Worm (Caenorhabditis elegans) whole organism, L4 larva: Measurements from ENCODE around the gene rpl-42.

Source experiments
- F10B5.3 ChIP-seq: sonication (generic microtip); optimal IDR thresholded peaks from 2 replicates; lab custom pipeline; 2016; ENCODE audit warnings: mild to moderate bottlenecking, missing genetic modification characterization, missing compliant biosample characterization
- F26F4.8 ChIP-seq: fragments of 200-800 bp; sonication (Bioruptor generic); conservative IDR thresholded peaks from 2 replicates; pipeline ENCODE4 v1.3.6; 2022; ENCODE audit warnings: missing genetic modification characterization, missing compliant biosample characterization
- F44E2.7 ChIP-seq: fragments of 200-800 bp; sonication (Bioruptor generic); IDR thresholded peaks from 2 replicates; pipeline ENCODE4 v2.1.2; 2022; ENCODE audit warnings: missing genetic modification characterization, missing compliant biosample characterization
- R02D3.7 ChIP-seq: fragments of 150-350 bp; sonication (generic microtip); optimal IDR thresholded peaks from 3 replicates; lab custom pipeline; 2014; ENCODE audit warnings: missing biosample characterization, missing genetic modification characterization
- T20F7.1 ChIP-seq: fragments of 200-800 bp; sonication (Bioruptor generic); optimal IDR thresholded peaks from 2 replicates; lab custom pipeline; 2018; ENCODE audit warnings: mild to moderate bottlenecking, missing genetic modification characterization, missing compliant biosample characterization
- T26A8.4 ChIP-seq: fragments of 200-800 bp; sonication (Bioruptor generic); IDR thresholded peaks from 2 replicates; pipeline ENCODE4 v1.3.6; 2022; ENCODE audit warnings: missing genetic modification characterization, missing compliant biosample characterization
- Y48G9A.11 ChIP-seq: fragments of 200-800 bp; sonication (Bioruptor generic); IDR thresholded peaks from 2 replicates; pipeline ENCODE4 v1.3.6; 2022; ENCODE audit warnings: missing genetic modification reagents, missing genetic modification characterization, missing compliant biosample characterization
- aly-2 ChIP-seq: sonication (generic microtip); optimal IDR thresholded peaks from 2 replicates; lab custom pipeline; 2018; ENCODE audit warnings: missing biosample characterization, missing genetic modification characterization
- attf-4 ChIP-seq: sonication (generic microtip); optimal IDR thresholded peaks from 3 replicates; lab custom pipeline; 2017; ENCODE audit warnings: missing biosample characterization, missing genetic modification characterization
- ceh-20 ChIP-seq: fragments of 200-800 bp; sonication (Bioruptor generic); IDR thresholded peaks from 2 replicates; pipeline ENCODE4 v1.3.6; 2022; ENCODE audit warnings: missing genetic modification reagents, missing genetic modification characterization, missing compliant biosample characterization
- ceh-28 ChIP-seq: fragments of 150-350 bp; optimal IDR thresholded peaks from 2 replicates; lab custom pipeline; 2014; ENCODE audit warnings: missing biosample characterization, missing genetic modification reagents, missing genetic modification characterization
- ceh-32 ChIP-seq: sonication (generic microtip); optimal IDR thresholded peaks from 2 replicates; lab custom pipeline; 2016; ENCODE audit warnings: mild to moderate bottlenecking, missing genetic modification characterization, missing compliant biosample characterization; ENCODE audit not compliant: poor library complexity
- ceh-44 ChIP-seq: fragments of 200-800 bp; sonication (Bioruptor generic); IDR thresholded peaks from 2 replicates; pipeline ENCODE4 v1.3.6; 2022; ENCODE audit warnings: missing genetic modification reagents, missing genetic modification characterization, missing compliant biosample characterization
- ceh-62 ChIP-seq: sonication (generic microtip); optimal IDR thresholded peaks from 2 replicates; lab custom pipeline; 2017; ENCODE audit warnings: missing biosample characterization, missing genetic modification characterization
- ceh-82 ChIP-seq: sonication (generic microtip); optimal IDR thresholded peaks from 2 replicates; lab custom pipeline; 2017; ENCODE audit warnings: missing biosample characterization, missing genetic modification characterization
- daf-16 ChIP-seq, 3 experiments: sonication (generic microtip); optimal IDR thresholded peaks; 2 replicates each; lab custom pipeline; 2016 to 2017; ENCODE audit warnings: missing genetic modification characterization in 3 of 3, missing genetic modification reagents in 3 of 3, mild to moderate bottlenecking in 2 of 3, missing compliant biosample characterization in 2 of 3, missing biosample characterization in 1 of 3, moderate library complexity in 1 of 3
- dmd-6 ChIP-seq: fragments of 200-800 bp; sonication (Bioruptor generic); IDR thresholded peaks from 2 replicates; pipeline ENCODE4 v1.3.6; 2022; ENCODE audit warnings: missing genetic modification reagents, missing genetic modification characterization, missing compliant biosample characterization
- dmd-8 ChIP-seq: fragments of 200-800 bp; sonication (Bioruptor generic); IDR thresholded peaks from 2 replicates; pipeline ENCODE4 v1.3.6; 2022; ENCODE audit warnings: missing genetic modification characterization, missing compliant biosample characterization
- dmd-9 ChIP-seq: fragments of 200-800 bp; sonication (Bioruptor generic); IDR thresholded peaks from 2 replicates; pipeline ENCODE4 v1.3.6; 2022; ENCODE audit warnings: missing genetic modification reagents, missing genetic modification characterization, missing compliant biosample characterization
- dpl-1 ChIP-seq: fragments of 150-350 bp; optimal IDR thresholded peaks from 2 replicates; lab custom pipeline; 2014; ENCODE audit warnings: missing biosample characterization, missing genetic modification reagents, missing genetic modification characterization
- duxl-1 ChIP-seq: sonication (generic microtip); optimal IDR thresholded peaks from 2 replicates; lab custom pipeline; 2016; ENCODE audit warnings: mild to moderate bottlenecking, missing genetic modification characterization, moderate library complexity, missing compliant biosample characterization; ENCODE audit not compliant: poor library complexity
- egl-43 ChIP-seq: fragments of 200-800 bp; sonication (Bioruptor generic); IDR thresholded peaks from 2 replicates; pipeline ENCODE4 v1.3.6; 2022; ENCODE audit warnings: missing genetic modification reagents, missing genetic modification characterization, missing compliant biosample characterization
- fos-1 ChIP-seq: fragments of 150-350 bp; optimal IDR thresholded peaks from 2 replicates; lab custom pipeline; 2014; ENCODE audit warnings: missing biosample characterization, missing genetic modification characterization
- hlh-11 ChIP-seq: fragments of 200-800 bp; sonication (Bioruptor generic); optimal IDR thresholded peaks from 2 replicates; lab custom pipeline; 2018; ENCODE audit warnings: mild to moderate bottlenecking, missing genetic modification characterization, missing compliant biosample characterization
- lim-7 ChIP-seq: fragments of 200-800 bp; sonication (Bioruptor generic); IDR thresholded peaks from 2 replicates; pipeline ENCODE4 v1.3.6; 2022; ENCODE audit warnings: missing genetic modification characterization, missing compliant biosample characterization
- lin-1 ChIP-seq: fragments of 200-800 bp; sonication (Bioruptor generic); IDR thresholded peaks from 2 replicates; pipeline ENCODE4 v1.3.6; 2022; ENCODE audit warnings: missing genetic modification reagents, missing genetic modification characterization, missing compliant biosample characterization
- lin-13 ChIP-seq: fragments of 150-350 bp; optimal IDR thresholded peaks from 2 replicates; lab custom pipeline; 2014; ENCODE audit warnings: missing biosample characterization, missing genetic modification reagents, missing genetic modification characterization
- lin-39 ChIP-seq: fragments of 150-350 bp; optimal IDR thresholded peaks from 2 replicates; lab custom pipeline; 2014; ENCODE audit warnings: missing biosample characterization, missing genetic modification reagents, missing genetic modification characterization
- lir-3 ChIP-seq: sonication (generic microtip); optimal IDR thresholded peaks from 2 replicates; lab custom pipeline; 2016; ENCODE audit warnings: mild to moderate bottlenecking, missing genetic modification characterization, missing compliant biosample characterization
- lsy-2 ChIP-seq, 2 experiments: fragments of 150-350 bp in 1 of 2; sonication (generic microtip) in 1 of 2; optimal IDR thresholded peaks; 2 replicates each; lab custom pipeline; 2014 to 2017; ENCODE audit warnings: missing biosample characterization in 2 of 2, missing genetic modification characterization in 2 of 2
- madf-9 ChIP-seq: fragments of 200-800 bp; sonication (Bioruptor generic); conservative IDR thresholded peaks from 2 replicates; pipeline ENCODE4 v1.3.6; 2022; ENCODE audit warnings: missing genetic modification reagents, missing genetic modification characterization, missing compliant biosample characterization
- mdt-29 ChIP-seq: fragments of 200-800 bp; sonication (Bioruptor generic); IDR thresholded peaks from 2 replicates; pipeline ENCODE4 v1.3.6; 2022; ENCODE audit warnings: missing genetic modification reagents, missing genetic modification characterization, missing compliant biosample characterization
- mep-1 ChIP-seq: fragments of 150-350 bp; sonication (generic microtip); optimal IDR thresholded peaks from 3 replicates; lab custom pipeline; 2014; ENCODE audit warnings: missing biosample characterization, missing genetic modification characterization
- nhr-11 ChIP-seq: fragments of 150-350 bp; optimal IDR thresholded peaks from 2 replicates; lab custom pipeline; 2014; ENCODE audit warnings: missing biosample characterization, missing genetic modification characterization
- nhr-111 ChIP-seq: fragments of 200-800 bp; sonication (Bioruptor generic); optimal IDR thresholded peaks from 2 replicates; lab custom pipeline; 2018; ENCODE audit warnings: mild to moderate bottlenecking, missing genetic modification characterization, missing compliant biosample characterization
- nhr-237 ChIP-seq: sonication (generic microtip); optimal IDR thresholded peaks from 2 replicates; lab custom pipeline; 2017; ENCODE audit warnings: missing biosample characterization, missing genetic modification characterization
- nhr-76 ChIP-seq: fragments of 150-350 bp; optimal IDR thresholded peaks from 2 replicates; lab custom pipeline; 2014; ENCODE audit warnings: missing biosample characterization, missing genetic modification characterization
- pha-4 ChIP-seq, 2 experiments: fragments of 150-350 bp in 1 of 2; fragments of 200-800 bp in 1 of 2; sonication (Bioruptor generic) in 1 of 2; IDR thresholded peaks in 1 of 2; optimal IDR thresholded peaks in 1 of 2; 2 replicates each; pipeline versions ENCODE4 v1.3.6 to Lab custom; 2014 to 2022; ENCODE audit warnings: missing genetic modification characterization in 2 of 2, missing genetic modification reagents in 2 of 2, missing biosample characterization in 1 of 2, missing compliant biosample characterization in 1 of 2
- rbr-2 ChIP-seq: sonication (generic microtip); optimal IDR thresholded peaks from 2 replicates; lab custom pipeline; 2016; ENCODE audit warnings: missing genotype, missing genetic modification characterization, missing compliant biosample characterization
- sdz-12 ChIP-seq: fragments of 200-800 bp; sonication (Bioruptor generic); optimal IDR thresholded peaks from 2 replicates; lab custom pipeline; 2018; ENCODE audit warnings: mild to moderate bottlenecking, missing genetic modification characterization, missing compliant biosample characterization
- set-16 ChIP-seq: fragments of 200-800 bp; sonication (Bioruptor generic); IDR thresholded peaks from 2 replicates; pipeline ENCODE4 v1.3.6; 2022; ENCODE audit warnings: missing genetic modification reagents, missing genetic modification characterization, missing compliant biosample characterization
- skn-1 ChIP-seq: fragments of 150-350 bp; optimal IDR thresholded peaks from 2 replicates; lab custom pipeline; 2014; ENCODE audit warnings: missing biosample characterization, missing genetic modification characterization
- snpc-1.2 ChIP-seq: fragments of 200-800 bp; sonication (Bioruptor generic); IDR thresholded peaks from 2 replicates; pipeline ENCODE4 v1.3.6; 2022; ENCODE audit warnings: missing genetic modification reagents, missing genetic modification characterization, missing compliant biosample characterization
- snpc-4 ChIP-seq: fragments of 150-350 bp; optimal IDR thresholded peaks from 2 replicates; lab custom pipeline; 2014; ENCODE audit warnings: missing biosample characterization, missing genetic modification characterization
- spr-3 ChIP-seq: fragments of 200-800 bp; sonication (Bioruptor generic); optimal IDR thresholded peaks from 2 replicates; lab custom pipeline; 2018; ENCODE audit warnings: mild to moderate bottlenecking, missing genetic modification characterization, missing compliant biosample characterization
- tag-97 ChIP-seq: fragments of 200-800 bp; sonication (Bioruptor generic); IDR thresholded peaks from 2 replicates; pipeline ENCODE4 v1.3.6; 2022; ENCODE audit warnings: missing genetic modification characterization, missing compliant biosample characterization
- unc-130 ChIP-seq: sonication (generic microtip); optimal IDR thresholded peaks from 2 replicates; lab custom pipeline; 2016; ENCODE audit warnings: missing genetic modification reagents, missing genetic modification characterization, missing compliant biosample characterization
- unc-39 ChIP-seq: sonication (generic microtip); optimal IDR thresholded peaks from 2 replicates; lab custom pipeline; 2017; ENCODE audit warnings: missing biosample characterization, missing genetic modification characterization
- zfp-2 ChIP-seq: sonication (generic microtip); optimal IDR thresholded peaks from 2 replicates; lab custom pipeline; 2016; ENCODE audit warnings: mild to moderate bottlenecking, missing genetic modification characterization, missing compliant biosample characterization
- zfp-3 ChIP-seq: fragments of 200-800 bp; sonication (Bioruptor generic); conservative IDR thresholded peaks from 2 replicates; pipeline ENCODE4 v1.3.6; 2022; ENCODE audit warnings: missing genetic modification reagents, missing genetic modification characterization, missing compliant biosample characterization
- zip-11 ChIP-seq: fragments of 200-800 bp; sonication (Bioruptor generic); IDR thresholded peaks from 2 replicates; pipeline ENCODE4 v1.3.6; 2022; ENCODE audit warnings: missing genetic modification characterization, missing compliant biosample characterization

rpl-42 gene

DNA sequence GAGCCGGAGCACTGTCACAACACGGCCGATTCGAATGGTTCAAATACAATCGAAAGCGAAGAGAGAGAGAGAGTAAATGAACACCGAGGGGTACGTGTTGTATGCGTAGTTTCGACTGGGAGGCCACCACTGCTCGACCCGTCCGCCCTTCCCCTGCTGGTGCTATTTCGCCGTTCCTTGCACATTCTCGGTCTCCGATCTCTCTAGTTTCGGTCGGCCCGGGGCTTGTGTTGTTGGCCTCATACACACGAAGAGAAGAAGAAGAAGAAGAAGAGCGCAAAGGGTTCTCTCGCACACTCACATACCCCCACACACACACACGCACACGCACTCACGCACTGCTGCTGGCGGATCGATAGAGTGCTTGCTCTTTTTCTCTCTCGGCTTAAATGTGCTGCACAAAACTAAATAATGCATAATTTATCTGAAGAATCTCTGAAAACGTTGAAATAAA lies 49.6 kb upstream of the rpl-42 start (continued):
- TF ChIP-seq madf-9 (GFP tag; lab: Robert Waterston, UW) = 0 out of 2 replicates have a peak, but pooled peaks have one; percentile 13
- TF ChIP-seq nhr-237 (tag; lab: Kevin White, UChicago) = no peak
- no peak for TF ChIP-seq R02D3.7 (tag; lab: Kevin White, UChicago)
- no peak for TF ChIP-seq spr-3 (GFP tag; lab: Kevin White, UChicago)
- no peak for TF ChIP-seq ceh-44 (GFP tag; lab: Robert Waterston, UW)
- TF ChIP-seq sdz-12 = no peak
- TF ChIP-seq ceh-28 (tag; lab: Kevin White, UChicago) = peak; percentile 58
- no peak for TF ChIP-seq attf-4 (tag; lab: Kevin White, UChicago)
- TF ChIP-seq nhr-76 (tag; lab: Kevin White, UChicago) = no peak
- peak in 1 of 2 experiments; percentile 13 for TF ChIP-seq daf-16 (GFP tag; optimal IDR thresholded peaks at IDR 0.05; lab: Kevin White, UChicago)
- peak; percentile 67 for TF ChIP-seq daf-16 (tag; optimal IDR thresholded peaks at IDR 0.05; lab: Kevin White, UChicago)
- peak; percentile 58 for TF ChIP-seq dpl-1 (GFP tag; lab: Kevin White, UChicago)
- peak; percentile 77 for TF ChIP-seq T20F7.1 (GFP tag; lab: Kevin White, UChicago)
- peak; percentile 55; the same call in 1 of the 2 replicates for TF ChIP-seq egl-43 (GFP tag; lab: Robert Waterston, UW)
- TF ChIP-seq hlh-11 (tag; lab: Kevin White, UChicago) = peak; percentile 86
- no peak for TF ChIP-seq ceh-62 (tag; lab: Kevin White, UChicago)
- peak; percentile 13 for TF ChIP-seq lir-3
- no peak; the same call in 1 of the 2 replicates for TF ChIP-seq lin-1
- TF ChIP-seq zfp-2 (tag; lab: Kevin White, UChicago) = no peak
- no peak for TF ChIP-seq zfp-3 (GFP tag; lab: Robert Waterston, UW)
- peak; percentile 75 for TF ChIP-seq pha-4 (GFP tag; IDR thresholded peaks at IDR 0.05; lab: Robert Waterston, UW)
- no peak for TF ChIP-seq pha-4 (tag; optimal IDR thresholded peaks at IDR 0.05; lab: Kevin White, UChicago)
- TF ChIP-seq aly-2 = no peak
- TF ChIP-seq rbr-2 (tag; lab: Kevin White, UChicago) = peak; percentile 89
- TF ChIP-seq F44E2.7 (GFP tag; lab: Robert Waterston, UW) = no peak
- peak; percentile 47 for TF ChIP-seq lin-13 (GFP tag; lab: Kevin White, UChicago)
- no peak for TF ChIP-seq unc-130
- 0 out of 2 replicates have a peak, but pooled peaks have one; percentile 63 for TF ChIP-seq ceh-20 (GFP tag; lab: Robert Waterston, UW)
- no peak for TF ChIP-seq mdt-29 (GFP tag; lab: Robert Waterston, UW)
- TF ChIP-seq nhr-111 (GFP tag; lab: Kevin White, UChicago) = no peak
- peak; percentile 92 for TF ChIP-seq mep-1 (tag; lab: Kevin White, UChicago)
- peak; percentile 85 for TF ChIP-seq set-16 (GFP tag; lab: Robert Waterston, UW)
- 0 out of 2 replicates have a peak, but pooled peaks have one; percentile 20 for TF ChIP-seq Y48G9A.11 (GFP tag; lab: Robert Waterston, UW)
- TF ChIP-seq lsy-2 (tag; optimal IDR thresholded peaks at IDR 0.05; lab: Kevin White, UChicago) = peak; percentile 54 to 75
- peak; percentile 58 for TF ChIP-seq nhr-11
- no peak for TF ChIP-seq tag-97 (GFP tag; lab: Robert Waterston, UW)
- TF ChIP-seq dmd-8 (GFP tag; lab: Robert Waterston, UW) = peak; percentile 45; the same call in 1 of the 2 replicates
- TF ChIP-seq snpc-1.2 (GFP tag; lab: Robert Waterston, UW) = no peak
- TF ChIP-seq fos-1 (tag; lab: Kevin White, UChicago) = no peak
- no peak for TF ChIP-seq lin-39 (tag; lab: Kevin White, UChicago)
- peak; percentile 59 for TF ChIP-seq duxl-1 (tag; lab: Kevin White, UChicago)
- no peak for TF ChIP-seq dmd-9 (GFP tag; lab: Robert Waterston, UW)
- TF ChIP-seq F26F4.8 (GFP tag; lab: Robert Waterston, UW) = no peak
- peak; percentile 62; the same call in 1 of the 2 replicates for TF ChIP-seq T26A8.4 (GFP tag; lab: Robert Waterston, UW)
- TF ChIP-seq dmd-6 (GFP tag; lab: Robert Waterston, UW) = peak; percentile 63
- TF ChIP-seq F10B5.3 (tag; lab: Kevin White, UChicago) = no peak
- TF ChIP-seq zip-11 (GFP tag; lab: Robert Waterston, UW) = no peak
- TF ChIP-seq ceh-32 (tag; lab: Kevin White, UChicago) = no peak
- TF ChIP-seq lim-7 = no peak
- no peak for TF ChIP-seq snpc-4 (tag; lab: Kevin White, UChicago)
- TF ChIP-seq ceh-82 = no peak
- TF ChIP-seq unc-39 (tag; lab: Kevin White, UChicago) = no peak
- no peak for TF ChIP-seq skn-1 (tag; lab: Kevin White, UChicago)
